Worm (Caenorhabditis elegans) whole organism, midembryonic: ENCODE measurements around the gene C39B5.5.
A peak's percentile ranks its signal among the peaks of the same experiment; 100 is the strongest.

Source experiments
- T22C8.4 ChIP-seq: fragments of 200-800 bp; sonication (Bioruptor generic); IDR thresholded peaks from 2 replicates; pipeline ENCODE4 v1.3.6; 2022; ENCODE audit warnings: missing genetic modification characterization, missing compliant biosample characterization
- cog-1 ChIP-seq: sonication (generic microtip); optimal IDR thresholded peaks from 2 replicates; lab custom pipeline; 2016; ENCODE audit warnings: missing genetic modification characterization, missing compliant biosample characterization
- flt-1 ChIP-seq: fragments of 200-800 bp; sonication (Bioruptor generic); IDR thresholded peaks from 2 replicates; pipeline ENCODE4 v1.3.6; 2022; ENCODE audit warnings: missing genetic modification characterization, missing compliant biosample characterization
- klf-2 ChIP-seq: fragments of 200-800 bp; sonication (Bioruptor generic); conservative IDR thresholded peaks from 2 replicates; pipeline ENCODE4 v1.3.6; 2022; ENCODE audit warnings: missing genetic modification reagents, missing genetic modification characterization, missing compliant biosample characterization
- med-1 ChIP-seq: sonication (generic microtip); optimal IDR thresholded peaks from 2 replicates; lab custom pipeline; 2017; ENCODE audit warnings: missing genetic modification characterization, mild to moderate bottlenecking, missing compliant biosample characterization, antibody characterized with exemption, missing genetic modification reagents; ENCODE audit not compliant: insufficient read depth
- ref-1 ChIP-seq: fragments of 200-800 bp; sonication (Bioruptor generic); conservative IDR thresholded peaks from 2 replicates; pipeline ENCODE4 v1.3.6; 2022; ENCODE audit warnings: missing genetic modification reagents, missing genetic modification characterization, missing compliant biosample characterization
- tab-1 ChIP-seq: fragments of 200-800 bp; sonication (Bioruptor generic); IDR thresholded peaks from 2 replicates; pipeline ENCODE4 v1.3.6; 2022; ENCODE audit warnings: missing genetic modification characterization, missing compliant biosample characterization

DNA sequence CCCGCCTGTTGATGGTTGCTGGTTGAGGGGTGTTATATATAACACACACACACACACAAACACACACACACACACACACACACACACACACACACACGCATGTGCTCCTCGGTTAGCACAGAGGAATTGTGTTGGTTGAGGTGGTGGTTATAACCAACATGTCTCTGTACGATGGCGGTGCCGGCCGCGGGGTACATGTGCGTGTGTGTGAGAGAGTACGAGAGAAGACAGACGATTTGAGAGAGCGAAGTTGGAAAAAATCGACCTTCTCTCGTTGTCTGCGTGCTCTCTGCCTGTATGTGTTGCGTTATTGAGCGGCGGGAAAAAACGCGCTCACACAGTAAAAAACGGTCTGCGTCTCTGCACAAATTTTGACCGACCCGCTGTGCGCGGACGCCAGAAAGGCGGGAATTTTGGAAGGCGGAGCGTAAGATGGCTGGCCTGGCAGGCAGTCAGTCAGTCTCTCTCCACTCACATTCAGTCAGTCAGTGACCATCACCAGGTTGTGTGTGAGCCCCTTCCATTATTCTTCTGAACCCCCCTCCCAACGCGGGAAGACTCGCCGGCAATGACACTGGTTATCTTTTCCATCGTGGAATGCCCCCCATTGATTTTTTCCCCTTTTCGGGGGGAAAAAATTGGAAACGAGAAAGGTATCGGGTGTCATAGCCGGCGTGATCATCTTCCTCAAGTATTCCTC lies 35.9 kb upstream of the C39B5.5 start:
- TF ChIP-seq ref-1, result no peak
- no peak for TF ChIP-seq T22C8.4 (GFP tag; lab: Robert Waterston, UW)
- peak; percentile 59; the same call in 1 of the 2 replicates for TF ChIP-seq flt-1 (GFP tag; lab: Robert Waterston, UW)
- TF ChIP-seq tab-1 (GFP tag; lab: Robert Waterston, UW), result no peak
- TF ChIP-seq klf-2, result no peak
- TF ChIP-seq med-1 (GFP tag; lab: Kevin White, UChicago), result no peak
- TF ChIP-seq cog-1 (tag; lab: Kevin White, UChicago), result peak; percentile 57
